Worm (Caenorhabditis elegans): ENCODE results near the gene C29H12.6.

- TF ChIP-seq skn-1 (tag; optimal IDR thresholded peaks at IDR 0.05): no peak
- TF ChIP-seq ZK546.5 (tag; optimal IDR thresholded peaks at IDR 0.05): no peak
- no peak for TF ChIP-seq aly-2 (tag; optimal IDR thresholded peaks at IDR 0.05)
- no peak for TF ChIP-seq R02D3.7 (tag; optimal IDR thresholded peaks at IDR 0.05)
- TF ChIP-seq nhr-12 (tag; optimal IDR thresholded peaks at IDR 0.05): no peak
- no peak for TF ChIP-seq snpc-4 (tag; optimal IDR thresholded peaks at IDR 0.05)
- TF ChIP-seq nhr-237 (tag; optimal IDR thresholded peaks at IDR 0.05): no peak
- TF ChIP-seq ama-1 (optimal IDR thresholded peaks at IDR 0.05): no peak
- no peak for TF ChIP-seq ceh-16 (tag; optimal IDR thresholded peaks at IDR 0.05)
These were observed 35.4 kb downstream of the C29H12.6 start, which contains the start of gene F21H12.3 for ce11 chrII:6082620-6083019.

All from whole organism, L2 larva.